Fruit fly (Drosophila melanogaster) whole organism, adult: Measurements from ENCODE around the gene CG1317.
A peak's percentile ranks its signal among the peaks of the same experiment; 100 is the strongest.

Experiments used
- CG11617 ChIP-seq: fragments of 200-800 bp; sonication (Bioruptor generic); optimal IDR thresholded peaks from 2 replicates; lab custom pipeline; 2017; ENCODE audit warnings: mild to moderate bottlenecking, missing biosample characterization, missing genetic modification reagents, missing genetic modification characterization
- CG12768 ChIP-seq: fragments of 200-800 bp; sonication (Bioruptor generic); optimal IDR thresholded peaks from 2 replicates; lab custom pipeline; 2017; ENCODE audit warnings: missing biosample characterization, missing genetic modification characterization, mild to moderate bottlenecking, moderate library complexity, missing genetic modification reagents
- CG14711 ChIP-seq: fragments of 200-800 bp; sonication (Bioruptor generic); optimal IDR thresholded peaks from 2 replicates; lab custom pipeline; 2018; ENCODE audit warnings: missing biosample characterization, mild to moderate bottlenecking, missing genetic modification characterization, moderate library complexity
- CG1620 ChIP-seq: fragments of 200-800 bp; sonication (Bioruptor generic); optimal IDR thresholded peaks from 2 replicates; lab custom pipeline; 2016; ENCODE audit warnings: missing biosample characterization, missing genetic modification characterization
- CG33017 ChIP-seq: fragments of 200-800 bp; sonication (Bioruptor generic); optimal IDR thresholded peaks from 2 replicates; lab custom pipeline; 2018; ENCODE audit warnings: missing biosample characterization, mild to moderate bottlenecking, missing genetic modification characterization, moderate library complexity
- CG5204 ChIP-seq: fragments of 200-800 bp; sonication (Bioruptor generic); optimal IDR thresholded peaks from 2 replicates; lab custom pipeline; 2016; ENCODE audit warnings: missing biosample characterization, missing genetic modification characterization
- CG7045 ChIP-seq: fragments of 200-800 bp; sonication (Bioruptor generic); optimal IDR thresholded peaks from 2 replicates; lab custom pipeline; 2017; ENCODE audit warnings: missing biosample characterization, mild to moderate bottlenecking, missing genetic modification characterization
- CG7101 ChIP-seq: fragments of 200-800 bp; sonication (Bioruptor generic); optimal IDR thresholded peaks from 2 replicates; lab custom pipeline; 2018; ENCODE audit warnings: missing biosample characterization, mild to moderate bottlenecking, missing genetic modification characterization, moderate library complexity
- Clk ChIP-seq: fragments of 200-800 bp; sonication (Bioruptor generic); optimal IDR thresholded peaks from 2 replicates; lab custom pipeline; 2017; ENCODE audit warnings: missing biosample characterization, missing genetic modification characterization
- Crg-1 ChIP-seq: fragments of 200-800 bp; sonication (Bioruptor generic); optimal IDR thresholded peaks from 2 replicates; lab custom pipeline; 2016; ENCODE audit warnings: missing biosample characterization, missing genetic modification characterization
- Hr96 ChIP-seq: fragments of 200-800 bp; sonication (Bioruptor generic); optimal IDR thresholded peaks from 2 replicates; lab custom pipeline; 2016; ENCODE audit warnings: missing biosample characterization, missing genetic modification characterization
- Mnt ChIP-seq: fragments of 200-800 bp; sonication (Bioruptor generic); optimal IDR thresholded peaks from 2 replicates; lab custom pipeline; 2016; ENCODE audit warnings: missing biosample characterization, mild to moderate bottlenecking, missing genetic modification characterization
- bab1 ChIP-seq: fragments of 200-800 bp; sonication (Bioruptor generic); optimal IDR thresholded peaks from 3 replicates; lab custom pipeline; 2019; ENCODE audit warnings: missing biosample characterization, mild to moderate bottlenecking, missing genetic modification characterization, moderate library complexity
- cic ChIP-seq: fragments of 200-800 bp; sonication (Bioruptor generic); optimal IDR thresholded peaks from 2 replicates; lab custom pipeline; 2017; ENCODE audit warnings: missing biosample characterization, mild to moderate bottlenecking, missing genetic modification characterization, moderate library complexity
- cnc ChIP-seq, 2 experiments: fragments of >200 bp; optimal IDR thresholded peaks; 2 replicates each; lab custom pipeline; 2017
- kay ChIP-seq: fragments of 200-800 bp; sonication (Bioruptor generic); peaks from one replicate; lab custom pipeline; 2016; ENCODE audit warnings: missing biosample characterization, missing genetic modification characterization, borderline replicate concordance
- ovo ChIP-seq: fragments of 200-800 bp; sonication (Bioruptor generic); optimal IDR thresholded peaks from 2 replicates; lab custom pipeline; 2016; ENCODE audit warnings: missing biosample characterization, missing genetic modification characterization
- pad ChIP-seq: fragments of 200-800 bp; sonication (Bioruptor generic); optimal IDR thresholded peaks from 3 replicates; lab custom pipeline; 2017; ENCODE audit warnings: missing biosample characterization, missing genetic modification characterization, mild to moderate bottlenecking, moderate library complexity, missing genetic modification reagents
- tj ChIP-seq: fragments of 200-800 bp; sonication (Bioruptor generic); optimal IDR thresholded peaks from 3 replicates; lab custom pipeline; 2017; ENCODE audit warnings: missing biosample characterization, mild to moderate bottlenecking, missing genetic modification characterization, moderate library complexity
- toe ChIP-seq: fragments of 200-800 bp; sonication (Bioruptor generic); optimal IDR thresholded peaks from 2 replicates; lab custom pipeline; 2016; ENCODE audit warnings: missing biosample characterization, missing genetic modification characterization

Gene CG1317

DNA sequence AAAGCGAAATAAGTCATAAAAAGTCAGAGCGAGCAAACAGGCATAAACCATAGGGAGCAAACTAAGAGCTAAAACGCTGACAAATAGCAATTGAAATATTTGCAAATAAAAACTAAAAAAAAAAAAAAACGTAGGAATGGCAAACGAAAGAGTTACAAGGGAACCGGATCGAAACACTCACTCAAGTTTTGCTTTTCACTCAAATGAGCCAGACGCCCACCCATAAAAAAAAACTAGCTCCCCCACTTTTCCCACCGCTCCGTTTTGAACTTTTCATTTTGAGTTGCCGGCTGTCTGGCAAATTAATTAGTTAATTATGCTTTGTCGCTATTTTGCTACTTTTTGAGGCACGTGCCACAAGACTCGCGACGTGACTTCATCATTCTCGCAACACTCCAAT lies 43.1 kb upstream of the CG1317 start:
- TF ChIP-seq CG33017 (tag; lab: Kevin White, UChicago): no peak
- peak; percentile 35 for TF ChIP-seq tj (GFP tag; lab: Kevin White, UChicago)

DNA sequence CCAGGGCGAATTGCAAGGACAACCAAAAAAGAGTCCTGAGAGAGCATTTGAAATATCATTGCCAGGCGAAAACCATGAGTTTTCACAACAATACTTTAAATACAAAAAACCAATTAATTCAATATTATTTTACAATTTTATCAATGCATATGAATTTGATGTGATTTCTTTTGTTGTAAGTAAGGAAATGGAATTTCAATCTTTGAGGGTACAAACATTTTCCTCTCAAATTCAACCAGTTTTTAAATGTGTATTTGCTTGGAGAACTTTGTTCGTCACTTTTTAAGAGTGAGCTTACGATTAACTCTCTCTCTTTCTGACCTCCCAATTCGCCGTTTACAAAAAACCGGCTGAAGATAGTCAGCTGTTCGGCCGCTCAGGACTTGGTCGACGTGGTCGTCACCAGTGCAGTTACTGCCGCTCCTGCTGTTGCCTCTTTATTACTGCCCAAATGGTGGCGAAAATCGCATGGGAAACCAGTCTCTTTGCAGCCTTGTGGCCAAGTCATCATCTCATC lies 39.9 kb upstream of the CG1317 start:
- no peak for TF ChIP-seq cic (GFP tag; lab: Kevin White, UChicago)
- peak; percentile 68 for TF ChIP-seq CG33017 (tag; lab: Kevin White, UChicago)
- TF ChIP-seq toe (GFP tag; lab: Kevin White, UChicago): peak; percentile 41
- no peak for TF ChIP-seq Crg-1
- no peak for TF ChIP-seq bab1 (GFP tag; lab: Kevin White, UChicago)
- TF ChIP-seq CG14711 (tag; lab: Kevin White, UChicago): peak; percentile 57
- TF ChIP-seq CG7045 (GFP tag; lab: Kevin White, UChicago): peak; percentile 83
- no peak for TF ChIP-seq pad (GFP tag; lab: Kevin White, UChicago)
- TF ChIP-seq Hr96 (GFP tag; lab: Kevin White, UChicago): peak; percentile 12
- TF ChIP-seq CG12768 (GFP tag; lab: Kevin White, UChicago): peak; percentile 63
- TF ChIP-seq CG7101 (tag; lab: Kevin White, UChicago): peak; percentile 54
- TF ChIP-seq CG5204: peak; percentile 53
- TF ChIP-seq tj (GFP tag; lab: Kevin White, UChicago): no peak
- no peak for TF ChIP-seq ovo (GFP tag; lab: Kevin White, UChicago)
- peak; percentile 44 for TF ChIP-seq CG11617 (GFP tag; lab: Kevin White, UChicago)

DNA sequence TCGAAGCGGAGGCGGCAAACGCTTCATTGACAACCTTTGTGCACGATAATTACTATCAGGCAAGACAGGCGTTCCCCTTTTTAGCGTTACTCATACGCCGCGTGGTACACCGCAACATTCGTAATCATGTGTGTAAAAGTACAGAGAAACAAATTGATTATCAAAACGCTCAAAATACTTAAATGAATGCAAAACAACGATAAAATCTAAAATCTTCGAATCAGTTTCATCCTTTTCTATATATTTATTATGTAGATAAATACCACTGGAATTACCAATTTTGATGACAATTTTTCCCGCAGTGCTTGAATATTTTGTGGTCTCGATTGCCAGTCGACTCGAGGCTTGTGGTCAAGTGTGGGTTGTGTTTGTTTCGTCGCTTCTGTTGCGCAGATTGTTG lies 39.1 kb upstream of the CG1317 start:
- no peak for TF ChIP-seq Clk (GFP tag; lab: Kevin White, UChicago)
- no peak for TF ChIP-seq cnc (optimal IDR thresholded peaks at IDR 0.05; lab: Kevin White, UChicago)
- no peak for TF ChIP-seq CG1620 (GFP tag; lab: Kevin White, UChicago)
- no peak for TF ChIP-seq CG5204
- no peak for TF ChIP-seq CG7045 (GFP tag; lab: Kevin White, UChicago)
- TF ChIP-seq tj (GFP tag; lab: Kevin White, UChicago): no peak
- no peak for TF ChIP-seq CG33017 (tag; lab: Kevin White, UChicago)
- no peak for TF ChIP-seq CG12768 (GFP tag; lab: Kevin White, UChicago)
- no peak for TF ChIP-seq toe (GFP tag; lab: Kevin White, UChicago)
- no peak for TF ChIP-seq pad (GFP tag; lab: Kevin White, UChicago)
- TF ChIP-seq CG14711 (tag; lab: Kevin White, UChicago): no peak
- TF ChIP-seq kay (GFP tag; lab: Kevin White, UChicago): no peak
- TF ChIP-seq Crg-1: no peak
- TF ChIP-seq Mnt: no peak
- TF ChIP-seq ovo (GFP tag; lab: Kevin White, UChicago): no peak
- no peak for TF ChIP-seq CG7101 (tag; lab: Kevin White, UChicago)
- TF ChIP-seq bab1 (GFP tag; lab: Kevin White, UChicago): no peak
- TF ChIP-seq Hr96 (GFP tag; lab: Kevin White, UChicago): no peak

DNA sequence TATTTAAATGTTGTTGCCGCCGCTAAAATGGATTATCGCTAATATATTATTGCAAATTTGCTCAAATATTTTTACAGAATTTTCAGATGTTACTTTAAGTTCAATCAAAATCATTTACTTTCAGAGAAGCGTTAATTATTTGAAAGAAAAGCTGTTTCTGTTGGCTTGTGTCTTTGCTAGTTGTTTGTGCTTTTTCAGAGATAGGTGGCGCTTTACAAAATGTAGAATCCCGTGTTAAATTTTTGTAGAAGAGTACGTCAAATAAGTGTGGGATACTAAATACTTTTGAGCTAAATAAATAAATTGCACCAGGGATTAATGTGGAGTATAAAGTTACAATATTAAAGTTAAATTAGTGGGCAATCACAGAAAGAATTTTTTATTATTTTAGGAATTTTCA lies 37.5 kb upstream of the CG1317 start:
- TF ChIP-seq bab1 (GFP tag; lab: Kevin White, UChicago) (peak; percentile 10), CG7045 (GFP tag; lab: Kevin White, UChicago) (no peak)

dm6 chr3L:2407945-2408344 lies 36.2 kb upstream of the CG1317 start:
- TF ChIP-seq bab1 (GFP tag; lab: Kevin White, UChicago) (no peak), CG14711 (tag; lab: Kevin White, UChicago) (no peak), CG12768 (GFP tag; lab: Kevin White, UChicago) (no peak), Mnt (no peak), CG7101 (tag; lab: Kevin White, UChicago) (no peak)

dm6 chr3L:2407271-2407670 lies 35.5 kb upstream of the CG1317 start:
- no peak for TF ChIP-seq CG1620 (GFP tag; lab: Kevin White, UChicago)
- no peak for TF ChIP-seq CG7101 (tag; lab: Kevin White, UChicago)
- TF ChIP-seq cic (GFP tag; lab: Kevin White, UChicago): no peak
- TF ChIP-seq CG11617 (GFP tag; lab: Kevin White, UChicago): no peak
- TF ChIP-seq CG33017 (tag; lab: Kevin White, UChicago): no peak
- no peak for TF ChIP-seq CG7045 (GFP tag; lab: Kevin White, UChicago)
- TF ChIP-seq ovo (GFP tag; lab: Kevin White, UChicago): no peak
- TF ChIP-seq tj (GFP tag; lab: Kevin White, UChicago): no peak
- no peak for TF ChIP-seq Clk (GFP tag; lab: Kevin White, UChicago)
- TF ChIP-seq Mnt: no peak
- TF ChIP-seq toe (GFP tag; lab: Kevin White, UChicago): no peak
- no peak for TF ChIP-seq pad (GFP tag; lab: Kevin White, UChicago)
- no peak for TF ChIP-seq kay (GFP tag; lab: Kevin White, UChicago)
- TF ChIP-seq bab1 (GFP tag; lab: Kevin White, UChicago): no peak
- TF ChIP-seq CG12768 (GFP tag; lab: Kevin White, UChicago): no peak

- peak; percentile 31 for TF ChIP-seq cic (GFP tag; lab: Kevin White, UChicago)
- TF ChIP-seq Crg-1: no peak
- TF ChIP-seq bab1 (GFP tag; lab: Kevin White, UChicago): no peak
- no peak for TF ChIP-seq CG11617 (GFP tag; lab: Kevin White, UChicago)
- TF ChIP-seq CG33017 (tag; lab: Kevin White, UChicago): peak; percentile 11
- no peak for TF ChIP-seq cnc (optimal IDR thresholded peaks at IDR 0.05; lab: Kevin White, UChicago)
- no peak for TF ChIP-seq CG7045 (GFP tag; lab: Kevin White, UChicago)
- no peak for TF ChIP-seq CG1620 (GFP tag; lab: Kevin White, UChicago)
- TF ChIP-seq Mnt: no peak
- TF ChIP-seq CG12768 (GFP tag; lab: Kevin White, UChicago): no peak
- TF ChIP-seq CG7101 (tag; lab: Kevin White, UChicago): no peak
- TF ChIP-seq toe (GFP tag; lab: Kevin White, UChicago): no peak
Observed at dm6 chr3L:2402206-2402605, 30.5 kb upstream of the CG1317 start.
